Worm (Caenorhabditis elegans) whole organism, L1 larva: ENCODE results near the gene R08B4.3.

ENCODE experiments used
- C16A3.4 ChIP-seq: fragments of 150-350 bp; optimal IDR thresholded peaks from 2 replicates; lab custom pipeline; 2014; ENCODE audit warnings: missing biosample characterization, missing genetic modification characterization
- C34B4.2 ChIP-seq: sonication (generic microtip); optimal IDR thresholded peaks from 2 replicates; lab custom pipeline; 2017; ENCODE audit warnings: mild to moderate bottlenecking, missing genetic modification characterization, missing compliant biosample characterization
- F16B12.6 ChIP-seq: fragments of 150-350 bp; optimal IDR thresholded peaks from 2 replicates; lab custom pipeline; 2014; ENCODE audit warnings: missing biosample characterization, missing genetic modification characterization
- Y116A8C.19 ChIP-seq: sonication (generic microtip); optimal IDR thresholded peaks from 2 replicates; lab custom pipeline; 2016; ENCODE audit warnings: missing compliant biosample characterization, missing genetic modification characterization, borderline replicate concordance
- blmp-1 ChIP-seq: fragments of 150-350 bp; optimal IDR thresholded peaks from 2 replicates; lab custom pipeline; 2014; ENCODE audit warnings: missing biosample characterization, missing genetic modification characterization
- ceh-8 ChIP-seq: fragments of 200-800 bp; sonication (Bioruptor generic); optimal IDR thresholded peaks from 2 replicates; lab custom pipeline; 2018; ENCODE audit warnings: mild to moderate bottlenecking, missing genetic modification characterization, moderate library complexity, missing compliant biosample characterization
- efl-1 ChIP-seq, 4 experiments: fragments of 150-350 bp; optimal IDR thresholded peaks in 3 of 4; peaks in 1 of 4; 1 replicate in 1 of 4; 2 replicates in 3 of 4; lab custom pipeline; 2014; ENCODE audit warnings: missing biosample characterization in 2 of 4, missing genetic modification characterization in 2 of 4, missing genetic modification reagents in 2 of 4
- efl-3 ChIP-seq: fragments of 200-800 bp; sonication (Bioruptor generic); optimal IDR thresholded peaks from 2 replicates; lab custom pipeline; 2018; ENCODE audit warnings: mild to moderate bottlenecking, missing genetic modification characterization, missing compliant biosample characterization
- elt-3 ChIP-seq, 6 experiments: fragments of 150-350 bp in 1 of 6; sonication (generic microtip); optimal IDR thresholded peaks; 2 replicates each; lab custom pipeline; 2017 to 2018; ENCODE audit warnings: missing biosample characterization in 6 of 6, missing genetic modification characterization in 6 of 6, inconsistent platforms in 1 of 6
- ets-5 ChIP-seq: fragments of 200-800 bp; sonication (Bioruptor generic); IDR thresholded peaks from 2 replicates; pipeline ENCODE4 v1.3.6; 2022; ENCODE audit warnings: missing genetic modification characterization, missing compliant biosample characterization
- irx-1 ChIP-seq: sonication (generic microtip); optimal IDR thresholded peaks from 2 replicates; lab custom pipeline; 2016; ENCODE audit warnings: missing genetic modification characterization, missing compliant biosample characterization
- isw-1 ChIP-seq: fragments of 200-800 bp; sonication (Bioruptor generic); IDR thresholded peaks from 2 replicates; pipeline ENCODE4 v1.3.6; 2022; ENCODE audit warnings: missing genetic modification characterization, missing compliant biosample characterization
- lin-13 ChIP-seq: fragments of 150-350 bp; optimal IDR thresholded peaks from 2 replicates; lab custom pipeline; 2014; ENCODE audit warnings: missing biosample characterization, missing genetic modification reagents, missing genetic modification characterization
- lin-15B ChIP-seq: fragments of 150-350 bp; sonication (generic microtip); optimal IDR thresholded peaks from 3 replicates; lab custom pipeline; 2014; ENCODE audit warnings: missing biosample characterization, missing genetic modification characterization
- lin-35 ChIP-seq, 2 experiments: fragments of 150-350 bp; optimal IDR thresholded peaks; 2 replicates each; lab custom pipeline; 2014; ENCODE audit warnings: missing biosample characterization in 2 of 2, missing genetic modification characterization in 2 of 2, missing genetic modification reagents in 2 of 2
- lir-3 ChIP-seq: sonication (generic microtip); optimal IDR thresholded peaks from 2 replicates; lab custom pipeline; 2016; ENCODE audit warnings: mild to moderate bottlenecking, missing genetic modification characterization, moderate library complexity, missing compliant biosample characterization; ENCODE audit not compliant: poor library complexity
- lsy-2 ChIP-seq, 2 experiments: fragments of 150-350 bp; optimal IDR thresholded peaks; 2 replicates each; lab custom pipeline; 2014; ENCODE audit warnings: missing biosample characterization in 2 of 2, missing genetic modification characterization in 2 of 2
- mab-9 ChIP-seq: fragments of 200-800 bp; sonication (Bioruptor generic); IDR thresholded peaks from 2 replicates; pipeline ENCODE4 v1.3.6; 2022; ENCODE audit warnings: missing genetic modification reagents, missing genetic modification characterization, missing compliant biosample characterization
- mdl-1 ChIP-seq, 2 experiments: fragments of 150-350 bp; optimal IDR thresholded peaks; 2 replicates each; lab custom pipeline; 2014 to 2017; ENCODE audit warnings: missing biosample characterization in 2 of 2, missing genetic modification characterization in 2 of 2, inconsistent platforms in 1 of 2
- nhr-76 ChIP-seq: sonication (generic microtip); optimal IDR thresholded peaks from 2 replicates; lab custom pipeline; 2017; ENCODE audit warnings: missing biosample characterization, missing genetic modification characterization
- nhr-84 ChIP-seq: sonication (generic microtip); optimal IDR thresholded peaks from 2 replicates; lab custom pipeline; 2017; ENCODE audit warnings: missing biosample characterization, missing genetic modification characterization
- pax-3 ChIP-seq: fragments of 200-800 bp; sonication (Bioruptor generic); optimal IDR thresholded peaks from 2 replicates; lab custom pipeline; 2018; ENCODE audit warnings: mild to moderate bottlenecking, missing genetic modification characterization, moderate library complexity, missing compliant biosample characterization
- rnt-1 ChIP-seq: sonication (generic microtip); optimal IDR thresholded peaks from 2 replicates; lab custom pipeline; 2016; ENCODE audit warnings: mild to moderate bottlenecking, missing genetic modification characterization, moderate library complexity, missing compliant biosample characterization
- tbx-2 ChIP-seq: sonication (generic microtip); optimal IDR thresholded peaks from 2 replicates; lab custom pipeline; 2016; ENCODE audit warnings: missing genetic modification characterization, missing compliant biosample characterization
- tlp-1 ChIP-seq: fragments of 150-350 bp; optimal IDR thresholded peaks from 2 replicates; lab custom pipeline; 2014; ENCODE audit warnings: missing biosample characterization, missing genetic modification characterization
- unc-30 ChIP-seq: sonication (generic microtip); optimal IDR thresholded peaks from 2 replicates; lab custom pipeline; 2017; ENCODE audit warnings: missing biosample characterization, missing genetic modification characterization
- vab-15 ChIP-seq: sonication (generic microtip); optimal IDR thresholded peaks from 2 replicates; lab custom pipeline; 2017; ENCODE audit warnings: missing genotype, mild to moderate bottlenecking, missing genetic modification characterization, missing compliant biosample characterization
- zag-1 ChIP-seq: fragments of 150-350 bp; optimal IDR thresholded peaks from 2 replicates; lab custom pipeline; 2014; ENCODE audit warnings: missing biosample characterization, missing genetic modification characterization
- zip-4 ChIP-seq: fragments of 200-800 bp; sonication (Bioruptor generic); optimal IDR thresholded peaks from 2 replicates; lab custom pipeline; 2018; ENCODE audit warnings: mild to moderate bottlenecking, missing genetic modification characterization, moderate library complexity, missing compliant biosample characterization
- ztf-4 ChIP-seq: fragments of 150-350 bp; optimal IDR thresholded peaks from 2 replicates; lab custom pipeline; 2014; ENCODE audit warnings: missing biosample characterization, missing genetic modification characterization

R08B4.3 gene

ce11 chrX:11078150-11078549 is 42.7 kb downstream of the R08B4.3 start, which contains the start of gene W04G3.10:
TSS of gene W04G3.10 (minus strand) at chrX:11078250.
- TF ChIP-seq unc-30 (tag; lab: Kevin White, UChicago) (no peak), tlp-1 (no peak), isw-1 (GFP tag; lab: Robert Waterston, UW) (no peak), efl-1 (optimal IDR thresholded peaks at IDR 0.05; lab: Kevin White, UChicago) (no peak), efl-1 (GFP tag; optimal IDR thresholded peaks at IDR 0.05 in 1 of 2; lab: Kevin White, UChicago) (no peak), mdl-1 (tag; optimal IDR thresholded peaks at IDR 0.05; lab: Kevin White, UChicago) (no peak), blmp-1 (tag; lab: Kevin White, UChicago) (no peak), ets-5 (GFP tag; lab: Robert Waterston, UW) (no peak), vab-15 (tag; lab: Kevin White, UChicago) (no peak), tbx-2 (tag; lab: Kevin White, UChicago) (no peak), lin-35 (GFP tag; optimal IDR thresholded peaks at IDR 0.05; lab: Kevin White, UChicago) (no peak), irx-1 (tag; lab: Kevin White, UChicago) (no peak)

ce11 chrX:11076491-11076890 is 44.3 kb downstream of the R08B4.3 start, which contains the start of gene W04G3.12:
TSS of gene W04G3.12 (minus strand) at chrX:11076801.
- TF ChIP-seq lin-15B (no peak), mab-9 (GFP tag; lab: Robert Waterston, UW) (no peak), zip-4 (GFP tag; lab: Kevin White, UChicago) (no peak), nhr-84 (tag; lab: Kevin White, UChicago) (no peak), C16A3.4 (tag; lab: Kevin White, UChicago) (no peak), nhr-76 (tag; lab: Kevin White, UChicago) (no peak), C34B4.2 (tag; lab: Kevin White, UChicago) (no peak), zag-1 (tag; lab: Kevin White, UChicago) (no peak)

DNA sequence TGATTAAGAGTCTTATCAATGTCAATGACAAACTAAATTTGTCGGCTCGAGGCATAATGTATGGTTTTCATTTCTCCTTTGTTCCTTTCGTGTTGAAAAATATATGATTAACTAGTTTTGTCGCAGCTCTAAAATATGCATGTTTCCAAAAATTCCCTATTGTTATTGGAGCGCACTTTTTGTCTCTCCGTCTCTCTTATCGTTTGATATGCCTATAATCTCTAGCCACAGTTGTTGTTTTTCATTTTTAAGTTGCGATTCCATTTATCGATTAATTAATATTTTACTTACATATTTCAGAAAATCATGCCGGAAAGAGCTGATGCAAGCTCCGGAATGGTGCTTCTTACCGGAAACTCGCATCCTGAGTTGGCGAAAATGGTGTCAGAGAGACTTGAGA is 47.4 kb downstream of the R08B4.3 start, which contains the start of gene W04G3.5:
W04G3.5 (plus strand) TSS at position 301 of the 400 bp plus-strand sequence.
- no peak for TF ChIP-seq ceh-8 (GFP tag; lab: Kevin White, UChicago)
- no peak for TF ChIP-seq elt-3 (tag; optimal IDR thresholded peaks at IDR 0.05; lab: Kevin White, UChicago)
- no peak for TF ChIP-seq ztf-4 (tag; lab: Kevin White, UChicago)
- no peak for TF ChIP-seq lin-13 (GFP tag; lab: Kevin White, UChicago)
- TF ChIP-seq pax-3: no peak

ce11 chrX:11072701-11073100 is 48.1 kb downstream of the R08B4.3 start:
- TF ChIP-seq lir-3: no peak
- no peak for TF ChIP-seq Y116A8C.19 (tag; lab: Kevin White, UChicago)
- TF ChIP-seq efl-1 (optimal IDR thresholded peaks at IDR 0.05; lab: Kevin White, UChicago): no peak
- peak in 1 of 2 experiments; percentile 59 for TF ChIP-seq efl-1 (GFP tag; optimal IDR thresholded peaks at IDR 0.05 in 1 of 2; lab: Kevin White, UChicago)
- no peak for TF ChIP-seq zip-4 (GFP tag; lab: Kevin White, UChicago)
- peak; percentile 77 for TF ChIP-seq F16B12.6 (tag; lab: Kevin White, UChicago)
- no peak for TF ChIP-seq rnt-1 (tag; lab: Kevin White, UChicago)
- peak in 1 of 2 experiments; percentile 2 for TF ChIP-seq lsy-2 (tag; optimal IDR thresholded peaks at IDR 0.05; lab: Kevin White, UChicago)
- TF ChIP-seq efl-3 (GFP tag; lab: Kevin White, UChicago): no peak
